Worm (Caenorhabditis elegans) whole organism, mixed stage, embryonic: ENCODE measurements around the gene unc-26.

ENCODE experiments used
- M03D4.4 ChIP-seq: sonication (generic microtip); optimal IDR thresholded peaks from 2 replicates; lab custom pipeline; 2017; ENCODE audit warnings: mild to moderate bottlenecking, missing genetic modification characterization, missing compliant biosample characterization
- bed-3 ChIP-seq: fragments of 200-800 bp; sonication (Bioruptor generic); optimal IDR thresholded peaks from 3 replicates; lab custom pipeline; 2018; ENCODE audit warnings: mild to moderate bottlenecking, missing genetic modification characterization, moderate library complexity, missing compliant biosample characterization
- blmp-1 ChIP-seq: fragments of 150-350 bp; optimal IDR thresholded peaks from 2 replicates; lab custom pipeline; 2014; ENCODE audit warnings: missing biosample characterization, missing genetic modification characterization
- ceh-39 ChIP-seq: fragments of 150-350 bp; optimal IDR thresholded peaks from 2 replicates; lab custom pipeline; 2014; ENCODE audit warnings: missing biosample characterization, missing genetic modification characterization
- ceh-43 ChIP-seq: fragments of 200-800 bp; sonication (Bioruptor generic); optimal IDR thresholded peaks from 2 replicates; lab custom pipeline; 2018; ENCODE audit warnings: mild to moderate bottlenecking, missing genetic modification characterization, moderate library complexity, missing compliant biosample characterization
- ceh-83 ChIP-seq: fragments of 200-800 bp; sonication (Bioruptor generic); optimal IDR thresholded peaks from 2 replicates; lab custom pipeline; 2018; ENCODE audit warnings: mild to moderate bottlenecking, missing genetic modification characterization, missing compliant biosample characterization
- ces-1 ChIP-seq: fragments of 150-350 bp; optimal IDR thresholded peaks from 2 replicates; lab custom pipeline; 2014; ENCODE audit warnings: missing biosample characterization, missing genetic modification reagents, missing genetic modification characterization
- cnd-1 ChIP-seq: fragments of 200-800 bp; sonication (Bioruptor generic); optimal IDR thresholded peaks from 2 replicates; lab custom pipeline; 2018; ENCODE audit warnings: mild to moderate bottlenecking, missing genetic modification characterization, missing compliant biosample characterization
- drap-1 ChIP-seq: fragments of 200-800 bp; sonication (Bioruptor generic); optimal IDR thresholded peaks from 3 replicates; lab custom pipeline; 2018; ENCODE audit warnings: mild to moderate bottlenecking, missing genetic modification characterization, missing compliant biosample characterization
- elt-1 ChIP-seq: sonication (generic microtip); optimal IDR thresholded peaks from 2 replicates; lab custom pipeline; 2017; ENCODE audit warnings: missing genetic modification characterization, mild to moderate bottlenecking, missing compliant biosample characterization, antibody characterized with exemption, moderate library complexity, borderline replicate concordance; ENCODE audit not compliant: insufficient read depth
- elt-3 ChIP-seq: fragments of 150-350 bp; optimal IDR thresholded peaks from 2 replicates; lab custom pipeline; 2014; ENCODE audit warnings: missing biosample characterization, missing genetic modification characterization
- flh-1 ChIP-seq: fragments of 200-800 bp; sonication (Bioruptor generic); optimal IDR thresholded peaks from 2 replicates; lab custom pipeline; 2018; ENCODE audit warnings: mild to moderate bottlenecking, missing genetic modification characterization, moderate library complexity, missing compliant biosample characterization
- ham-2 ChIP-seq: fragments of 200-800 bp; sonication (Bioruptor generic); optimal IDR thresholded peaks from 2 replicates; lab custom pipeline; 2018; ENCODE audit warnings: mild to moderate bottlenecking, missing genetic modification characterization, missing compliant biosample characterization
- hlh-1 ChIP-seq: fragments of 150-350 bp; optimal IDR thresholded peaks from 2 replicates; lab custom pipeline; 2014; ENCODE audit warnings: missing biosample characterization, missing genetic modification reagents, missing genetic modification characterization
- lin-13 ChIP-seq: fragments of 150-350 bp; optimal IDR thresholded peaks from 2 replicates; lab custom pipeline; 2014; ENCODE audit warnings: missing biosample characterization, missing genetic modification characterization
- lin-32 ChIP-seq: fragments of 200-800 bp; sonication (Bioruptor generic); optimal IDR thresholded peaks from 2 replicates; lab custom pipeline; 2018; ENCODE audit warnings: mild to moderate bottlenecking, missing genetic modification characterization, missing compliant biosample characterization
- lsy-2 ChIP-seq: fragments of 150-350 bp; optimal IDR thresholded peaks from 2 replicates; lab custom pipeline; 2014; ENCODE audit warnings: missing biosample characterization, missing genetic modification characterization
- mab-5 ChIP-seq: fragments of 150-350 bp; optimal IDR thresholded peaks from 2 replicates; lab custom pipeline; 2014; ENCODE audit warnings: missing biosample characterization, missing genetic modification characterization
- mep-1 ChIP-seq: fragments of 150-350 bp; optimal IDR thresholded peaks from 2 replicates; lab custom pipeline; 2017; ENCODE audit warnings: missing biosample characterization, missing genetic modification reagents, missing genetic modification characterization, inconsistent platforms
- mls-2 ChIP-seq: sonication (generic microtip); optimal IDR thresholded peaks from 2 replicates; lab custom pipeline; 2016; ENCODE audit warnings: mild to moderate bottlenecking, missing genetic modification characterization, moderate library complexity, missing compliant biosample characterization
- nhr-12 ChIP-seq: fragments of 150-350 bp; optimal IDR thresholded peaks from 2 replicates; lab custom pipeline; 2014; ENCODE audit warnings: missing biosample characterization, missing genetic modification characterization
- nhr-2 ChIP-seq: fragments of 150-350 bp; optimal IDR thresholded peaks from 2 replicates; lab custom pipeline; 2014; ENCODE audit warnings: missing biosample characterization, missing genetic modification characterization
- nhr-237 ChIP-seq: fragments of 150-350 bp; optimal IDR thresholded peaks from 2 replicates; lab custom pipeline; 2014; ENCODE audit warnings: missing biosample characterization, missing genetic modification characterization
- nhr-28 ChIP-seq: fragments of 150-350 bp; optimal IDR thresholded peaks from 2 replicates; lab custom pipeline; 2014; ENCODE audit warnings: missing biosample characterization, missing genetic modification characterization
- nhr-76 ChIP-seq: sonication (generic microtip); optimal IDR thresholded peaks from 2 replicates; lab custom pipeline; 2017; ENCODE audit warnings: missing biosample characterization, missing genetic modification characterization
- pha-4 ChIP-seq: fragments of 150-350 bp; optimal IDR thresholded peaks from 2 replicates; lab custom pipeline; 2018; ENCODE audit warnings: missing biosample characterization, missing genetic modification reagents, missing genetic modification characterization
- sem-2 ChIP-seq: fragments of 200-800 bp; sonication (Bioruptor generic); optimal IDR thresholded peaks from 2 replicates; lab custom pipeline; 2018; ENCODE audit warnings: mild to moderate bottlenecking, missing genetic modification characterization, missing compliant biosample characterization
- snpc-4 ChIP-seq: fragments of 150-350 bp; optimal IDR thresholded peaks from 2 replicates; lab custom pipeline; 2014; ENCODE audit warnings: missing biosample characterization, missing genetic modification characterization
- sptf-1 ChIP-seq: sonication (generic microtip); optimal IDR thresholded peaks from 2 replicates; lab custom pipeline; 2017; ENCODE audit warnings: mild to moderate bottlenecking, missing genetic modification characterization, moderate library complexity, missing compliant biosample characterization
- tbx-8 ChIP-seq: fragments of 200-800 bp; sonication (Bioruptor generic); optimal IDR thresholded peaks from 2 replicates; lab custom pipeline; 2018; ENCODE audit warnings: mild to moderate bottlenecking, missing genetic modification characterization, moderate library complexity, missing compliant biosample characterization
- unc-120 ChIP-seq: sonication (generic microtip); optimal IDR thresholded peaks from 2 replicates; lab custom pipeline; 2017; ENCODE audit warnings: missing genetic modification characterization, missing compliant biosample characterization; ENCODE audit not compliant: poor library complexity, severe bottlenecking
- unc-39 ChIP-seq: fragments of 150-350 bp; optimal IDR thresholded peaks from 2 replicates; lab custom pipeline; 2014; ENCODE audit warnings: missing biosample characterization, missing genetic modification characterization
- unc-62 ChIP-seq: fragments of 150-350 bp; optimal IDR thresholded peaks from 2 replicates; lab custom pipeline; 2014; ENCODE audit warnings: missing biosample characterization, missing genetic modification reagents, missing genetic modification characterization
- zip-8 ChIP-seq: fragments of 150-350 bp; optimal IDR thresholded peaks from 2 replicates; lab custom pipeline; 2014; ENCODE audit warnings: missing biosample characterization, missing genetic modification characterization
- ztf-11 ChIP-seq: fragments of 150-350 bp; optimal IDR thresholded peaks from 2 replicates; lab custom pipeline; 2014; ENCODE audit warnings: missing biosample characterization, missing genetic modification characterization

Gene unc-26

ce11 chrIV:13240842-13241143 lies 31.5 kb downstream of the unc-26 start, which contains the start of gene lin-54:
Gene lin-54, plus strand, starts transcription at chrIV:13241044.
- TF ChIP-seq mab-5 (tag; lab: Kevin White, UChicago) = no peak
- no peak for TF ChIP-seq elt-1
- TF ChIP-seq ham-2 (GFP tag; lab: Kevin White, UChicago) = no peak
- TF ChIP-seq snpc-4 (tag; lab: Kevin White, UChicago) = no peak
- TF ChIP-seq nhr-12 (tag; lab: Kevin White, UChicago) = no peak
- TF ChIP-seq ces-1 = no peak
- no peak for TF ChIP-seq bed-3 (GFP tag; lab: Kevin White, UChicago)
- no peak for TF ChIP-seq blmp-1

ce11 chrIV:13240078-13240841 lies 32.1 kb downstream of the unc-26 start, which contains the start of gene rpl-12:
Gene rpl-12, minus strand, starts transcription at chrIV:13240651.
- no peak for TF ChIP-seq bed-3 (GFP tag; lab: Kevin White, UChicago)
- peak; percentile 45 for TF ChIP-seq tbx-8 (GFP tag; lab: Kevin White, UChicago)
- peak; percentile 71 for TF ChIP-seq hlh-1 (tag; lab: Kevin White, UChicago)
- peak; percentile 92 for TF ChIP-seq lsy-2 (tag; lab: Kevin White, UChicago)
- TF ChIP-seq mep-1 (tag; lab: Kevin White, UChicago) = peak; percentile 99
- no peak for TF ChIP-seq nhr-28
- TF ChIP-seq blmp-1 = peak; percentile 52
- peak; percentile 75 for TF ChIP-seq nhr-12 (tag; lab: Kevin White, UChicago)
- TF ChIP-seq ham-2 (GFP tag; lab: Kevin White, UChicago) = peak; percentile 23
- TF ChIP-seq snpc-4 (tag; lab: Kevin White, UChicago) = no peak
- peak; percentile 3 for TF ChIP-seq lin-32
- peak; percentile 89 for TF ChIP-seq sptf-1
- peak; percentile 80 for TF ChIP-seq drap-1 (GFP tag; lab: Kevin White, UChicago)
- TF ChIP-seq ces-1 = peak; percentile 100
- TF ChIP-seq ceh-83 (GFP tag; lab: Kevin White, UChicago) = peak; percentile 67
- TF ChIP-seq sem-2 (GFP tag; lab: Kevin White, UChicago) = no peak
- peak; percentile 94 for TF ChIP-seq unc-62 (GFP tag; lab: Kevin White, UChicago)
- no peak for TF ChIP-seq nhr-2 (tag; lab: Kevin White, UChicago)
- peak; percentile 83 for TF ChIP-seq mab-5 (tag; lab: Kevin White, UChicago)
- TF ChIP-seq flh-1 (GFP tag; lab: Kevin White, UChicago) = no peak
- TF ChIP-seq ceh-39 (tag; lab: Kevin White, UChicago) = peak; percentile 94
- peak; percentile 97 for TF ChIP-seq nhr-237 (tag; lab: Kevin White, UChicago)
- peak; percentile 75 for TF ChIP-seq mls-2 (tag; lab: Kevin White, UChicago)
- TF ChIP-seq M03D4.4 (tag; lab: Kevin White, UChicago) = peak; percentile 74
- TF ChIP-seq pha-4 (tag; lab: Kevin White, UChicago) = peak; percentile 99
- TF ChIP-seq ceh-43 (GFP tag; lab: Kevin White, UChicago) = peak; percentile 67
- peak; percentile 75 for TF ChIP-seq unc-39 (tag; lab: Kevin White, UChicago)
- peak; percentile 84 for TF ChIP-seq elt-3 (tag; lab: Kevin White, UChicago)
- no peak for TF ChIP-seq elt-1
- peak; percentile 84 for TF ChIP-seq cnd-1 (tag; lab: Kevin White, UChicago)
- peak; percentile 75 for TF ChIP-seq unc-120 (tag; lab: Kevin White, UChicago)
- no peak for TF ChIP-seq nhr-76 (tag; lab: Kevin White, UChicago)
- peak; percentile 54 for TF ChIP-seq zip-8 (tag; lab: Kevin White, UChicago)
- TF ChIP-seq lin-13 (tag; lab: Kevin White, UChicago) = peak; percentile 96
- peak; percentile 75 for TF ChIP-seq ztf-11 (tag; lab: Kevin White, UChicago)
